Worm (Caenorhabditis elegans): ENCODE data around the gene ttr-2.

ttr-2 gene

DNA sequence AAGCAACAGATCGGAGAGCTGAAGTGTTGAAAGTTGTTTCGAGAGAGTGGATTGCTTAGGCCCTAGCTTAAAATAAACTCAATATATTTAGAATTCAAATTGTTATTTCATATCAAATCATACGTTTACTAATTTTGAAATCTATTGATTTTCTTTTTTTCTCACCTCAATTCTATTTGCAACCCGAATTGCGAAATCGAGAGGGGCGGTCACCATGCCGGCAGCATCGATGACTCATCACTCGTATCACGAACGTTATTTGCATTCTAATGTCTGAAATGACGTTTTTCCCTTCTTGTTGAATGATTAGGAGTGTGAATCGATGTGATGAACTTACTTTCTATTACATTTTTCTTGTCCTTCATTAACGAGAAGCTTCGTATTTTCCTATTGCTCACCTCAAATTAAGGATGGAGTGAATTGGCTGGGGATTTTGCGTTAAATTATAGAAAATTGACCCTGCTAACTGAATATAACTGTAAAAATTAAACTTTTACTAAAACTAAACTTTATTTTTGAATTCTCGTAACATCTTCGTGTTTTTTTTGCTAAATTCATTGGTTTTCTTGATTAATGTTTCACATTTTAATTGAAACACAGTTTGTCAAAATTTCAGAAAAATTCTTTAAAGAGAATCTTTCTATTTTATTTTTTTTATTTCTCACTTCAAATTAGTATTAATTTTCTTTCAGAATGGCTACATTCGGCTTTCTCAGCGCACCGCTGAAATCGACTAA, 29.3 kb downstream of the ttr-2 start, which contains the start of gene alx-1 (continued):
- TF ChIP-seq T26A5.8 (tag; optimal IDR thresholded peaks at IDR 0.05) (no peak), nhr-120 (GFP tag; IDR thresholded peaks at IDR 0.05) (no peak), ztf-18 (tag; optimal IDR thresholded peaks at IDR 0.05) (no peak), F39B2.1 (GFP tag; IDR thresholded peaks at IDR 0.05) (no peak), F22D6.2 (tag; optimal IDR thresholded peaks at IDR 0.05) (no peak), madf-8 (GFP tag; conservative IDR thresholded peaks at IDR 0.05) (no peak), tbx-9 (tag; optimal IDR thresholded peaks at IDR 0.05; ENCODE audit: borderline replicate concordance) (no peak), efl-1 (GFP tag; optimal IDR thresholded peaks at IDR 0.05) (no peak), mes-4 (tag; optimal IDR thresholded peaks at IDR 0.05) (no peak), F37B4.10 (GFP tag; IDR thresholded peaks at IDR 0.05) (no peak), C17E4.6 (GFP tag; IDR thresholded peaks at IDR 0.05) (no peak), F33H1.4 (GFP tag; IDR thresholded peaks at IDR 0.05) (no peak), mxl-1 (tag; optimal IDR thresholded peaks at IDR 0.05) (no peak), Y67H2A.10 (GFP tag; conservative IDR thresholded peaks at IDR 0.05) (no peak), snpc-1.1 (tag; optimal IDR thresholded peaks at IDR 0.05; ENCODE audit: insufficient read depth) (no peak), B0019.2 (GFP tag; conservative IDR thresholded peaks at IDR 0.05) (no peak), dox-1 (GFP tag; IDR thresholded peaks at IDR 0.05) (no peak), let-607 (tag; optimal IDR thresholded peaks at IDR 0.05) (no peak)

ce11 chrIII:9963447-9963846, 35.9 kb downstream of the ttr-2 start:
- no peak for TF ChIP-seq efl-1 (GFP tag; optimal IDR thresholded peaks at IDR 0.05)
- TF ChIP-seq nfyb-1 (GFP tag; IDR thresholded peaks at IDR 0.05): 0 out of 2 replicates have a peak, but pooled peaks have one; percentile 14
- peak; percentile 73 for TF ChIP-seq atf-7 (tag; optimal IDR thresholded peaks at IDR 0.05)

DNA sequence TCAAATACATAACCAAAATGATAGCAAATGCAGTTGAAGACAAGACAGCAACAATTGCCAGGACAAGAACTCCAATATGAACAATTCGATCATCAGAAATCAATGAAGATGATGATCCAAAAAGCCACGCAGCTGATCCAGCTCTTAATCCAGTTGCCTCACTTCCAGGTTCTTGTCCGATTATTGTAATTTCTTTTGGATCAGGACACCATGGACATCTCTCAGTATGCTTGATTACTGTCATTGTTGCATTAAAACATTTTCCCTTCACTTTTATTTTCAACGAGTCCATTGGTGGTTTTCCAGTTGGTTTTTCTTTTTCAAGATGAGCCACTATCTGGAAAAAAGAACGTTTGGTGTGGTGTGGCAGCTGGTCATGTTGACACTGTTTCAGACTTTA, 36.8 kb downstream of the ttr-2 start:
- TF ChIP-seq F22D6.2 (tag; optimal IDR thresholded peaks at IDR 0.05) (no peak), rcor-1 (GFP tag; IDR thresholded peaks at IDR 0.05) (no peak), attf-5 (GFP tag; optimal IDR thresholded peaks at IDR 0.05) (no peak), ama-1 (optimal IDR thresholded peaks at IDR 0.05) (no peak), ama-1 (GFP tag; optimal IDR thresholded peaks at IDR 0.05) (no peak), nfya-1 (tag; optimal IDR thresholded peaks at IDR 0.05; ENCODE audit: borderline replicate concordance, insufficient read depth) (no peak), ztf-18 (tag; optimal IDR thresholded peaks at IDR 0.05) (no peak), hlh-12 (tag; optimal IDR thresholded peaks at IDR 0.05) (no peak), ceh-27 (GFP tag; optimal IDR thresholded peaks at IDR 0.05) (no peak), bed-1 (GFP tag; IDR thresholded peaks at IDR 0.05) (no peak), egrh-3 (GFP tag; IDR thresholded peaks at IDR 0.05) (no peak), sptf-2 (GFP tag; optimal IDR thresholded peaks at IDR 0.05) (no peak), efl-1 (GFP tag; optimal IDR thresholded peaks at IDR 0.05) (no peak), hlh-26 (GFP tag; conservative IDR thresholded peaks at IDR 0.05) (no peak), F10E7.11 (tag; optimal IDR thresholded peaks at IDR 0.05) (no peak), dpl-1 (GFP tag; optimal IDR thresholded peaks at IDR 0.05) (no peak)

- TF ChIP-seq nfya-2 (GFP tag; IDR thresholded peaks at IDR 0.05): no peak
- no peak for TF ChIP-seq ceh-27 (GFP tag; optimal IDR thresholded peaks at IDR 0.05)
- TF ChIP-seq unc-62 (GFP tag; optimal IDR thresholded peaks at IDR 0.05): peak; percentile 72
- TF ChIP-seq zim-3 (tag; optimal IDR thresholded peaks at IDR 0.05): no peak
- no peak for TF ChIP-seq Y53G8AR.9 (GFP tag; conservative IDR thresholded peaks at IDR 0.05)
Measured at ce11 chrIII:9965444-9965843, 37.9 kb downstream of the ttr-2 start.
